Worm (Caenorhabditis elegans) whole organism, L3 larva: Measurements from ENCODE around the gene spl-2.

Experiments used
- R02D3.7 ChIP-seq: fragments of 150-350 bp; optimal IDR thresholded peaks from 2 replicates; lab custom pipeline; 2014; ENCODE audit warnings: missing biosample characterization, missing genetic modification characterization
- ZK546.5 ChIP-seq: sonication (generic microtip); optimal IDR thresholded peaks from 2 replicates; lab custom pipeline; 2017; ENCODE audit warnings: missing biosample characterization, missing genetic modification characterization
- aly-2 ChIP-seq: fragments of 150-350 bp; optimal IDR thresholded peaks from 2 replicates; lab custom pipeline; 2014; ENCODE audit warnings: missing biosample characterization, missing genetic modification characterization
- ama-1 ChIP-seq: fragments of 150-350 bp; optimal IDR thresholded peaks from 2 replicates; lab custom pipeline; 2018
- ceh-16 ChIP-seq: sonication (generic microtip); optimal IDR thresholded peaks from 2 replicates; lab custom pipeline; 2017; ENCODE audit warnings: missing biosample characterization, missing genetic modification characterization
- ceh-82 ChIP-seq: fragments of 150-350 bp; optimal IDR thresholded peaks from 2 replicates; lab custom pipeline; 2014; ENCODE audit warnings: missing biosample characterization, missing genetic modification characterization
- ceh-9 ChIP-seq: sonication (generic microtip); optimal IDR thresholded peaks from 2 replicates; lab custom pipeline; 2018; ENCODE audit warnings: missing biosample characterization, missing genetic modification characterization
- daf-12 ChIP-seq: fragments of 150-350 bp; optimal IDR thresholded peaks from 2 replicates; lab custom pipeline; 2014; ENCODE audit warnings: missing biosample characterization, missing genetic modification reagents, missing genetic modification characterization
- egl-5 ChIP-seq: fragments of 150-350 bp; optimal IDR thresholded peaks from 2 replicates; lab custom pipeline; 2017; ENCODE audit warnings: missing biosample characterization, missing genetic modification reagents, missing genetic modification characterization, inconsistent platforms
- elt-1 ChIP-seq: fragments of 150-350 bp; optimal IDR thresholded peaks from 2 replicates; lab custom pipeline; 2014; ENCODE audit warnings: missing biosample characterization, missing genetic modification characterization
- elt-2 ChIP-seq: sonication (generic microtip); optimal IDR thresholded peaks from 2 replicates; lab custom pipeline; 2016; ENCODE audit warnings: missing genetic modification reagents, mild to moderate bottlenecking, missing genetic modification characterization, missing compliant biosample characterization
- elt-3 ChIP-seq, 3 experiments: fragments of 150-350 bp in 1 of 3; sonication (generic microtip) in 2 of 3; optimal IDR thresholded peaks; 2 replicates in 2 of 3; 4 replicates in 1 of 3; lab custom pipeline; 2014 to 2017; ENCODE audit warnings: missing biosample characterization in 3 of 3, missing genetic modification characterization in 3 of 3
- eor-1 ChIP-seq, 2 experiments: fragments of 150-350 bp; optimal IDR thresholded peaks; 2 replicates each; lab custom pipeline; 2014 to 2018; ENCODE audit warnings: missing biosample characterization in 2 of 2, missing genetic modification characterization in 2 of 2
- fkh-10 ChIP-seq: sonication (generic microtip); optimal IDR thresholded peaks from 2 replicates; lab custom pipeline; 2017; ENCODE audit warnings: missing biosample characterization, missing genetic modification reagents, missing genetic modification characterization
- fkh-2 ChIP-seq: fragments of 150-350 bp; optimal IDR thresholded peaks from 2 replicates; lab custom pipeline; 2014; ENCODE audit warnings: missing biosample characterization, missing genetic modification reagents, missing genetic modification characterization
- fos-1 ChIP-seq: fragments of 150-350 bp; optimal IDR thresholded peaks from 2 replicates; lab custom pipeline; 2014; ENCODE audit warnings: missing biosample characterization, missing genetic modification characterization
- hmg-11 ChIP-seq: sonication (generic microtip); optimal IDR thresholded peaks from 2 replicates; lab custom pipeline; 2016; ENCODE audit warnings: missing genetic modification characterization, missing compliant biosample characterization
- jun-1 ChIP-seq: fragments of 150-350 bp; optimal IDR thresholded peaks from 2 replicates; lab custom pipeline; 2014; ENCODE audit warnings: missing biosample characterization, missing genetic modification reagents, missing genetic modification characterization
- lin-39 ChIP-seq: fragments of 150-350 bp; optimal IDR thresholded peaks from 2 replicates; lab custom pipeline; 2018; ENCODE audit warnings: missing biosample characterization, missing genetic modification reagents, missing genetic modification characterization
- lsy-12 ChIP-seq: sonication (generic microtip); optimal IDR thresholded peaks from 2 replicates; lab custom pipeline; 2016; ENCODE audit warnings: mild to moderate bottlenecking, missing genetic modification characterization, missing compliant biosample characterization
- mdl-1 ChIP-seq: fragments of 150-350 bp; optimal IDR thresholded peaks from 2 replicates; lab custom pipeline; 2014; ENCODE audit warnings: missing biosample characterization, missing genetic modification characterization
- nhr-11 ChIP-seq: fragments of 150-350 bp; optimal IDR thresholded peaks from 2 replicates; lab custom pipeline; 2014; ENCODE audit warnings: missing biosample characterization, missing genetic modification characterization
- nhr-12 ChIP-seq: fragments of 150-350 bp; optimal IDR thresholded peaks from 2 replicates; lab custom pipeline; 2014; ENCODE audit warnings: missing biosample characterization, missing genetic modification characterization
- nhr-23 ChIP-seq: fragments of 150-350 bp; optimal IDR thresholded peaks from 2 replicates; lab custom pipeline; 2014; ENCODE audit warnings: missing biosample characterization, missing genetic modification reagents, missing genetic modification characterization
- nhr-25 ChIP-seq: sonication (generic microtip); optimal IDR thresholded peaks from 2 replicates; lab custom pipeline; 2017; ENCODE audit warnings: missing biosample characterization, missing genetic modification characterization
- nhr-43 ChIP-seq: sonication (generic microtip); optimal IDR thresholded peaks from 2 replicates; lab custom pipeline; 2016; ENCODE audit warnings: mild to moderate bottlenecking, missing genetic modification characterization, missing compliant biosample characterization; ENCODE audit not compliant: poor library complexity, severe bottlenecking
- nhr-67 ChIP-seq: fragments of 150-350 bp; optimal IDR thresholded peaks from 2 replicates; lab custom pipeline; 2014; ENCODE audit warnings: missing biosample characterization, missing genetic modification characterization
- nhr-77 ChIP-seq: fragments of 150-350 bp; optimal IDR thresholded peaks from 2 replicates; lab custom pipeline; 2014; ENCODE audit warnings: missing biosample characterization, missing genetic modification characterization
- pha-4 ChIP-seq: fragments of 150-350 bp; optimal IDR thresholded peaks from 2 replicates; lab custom pipeline; 2014; ENCODE audit warnings: missing biosample characterization, missing genetic modification reagents, missing genetic modification characterization
- pqm-1 ChIP-seq: fragments of 150-350 bp; optimal IDR thresholded peaks from 2 replicates; lab custom pipeline; 2017; ENCODE audit warnings: missing biosample characterization, missing genetic modification characterization, inconsistent platforms
- sea-2 ChIP-seq: fragments of 150-350 bp; sonication (generic microtip); optimal IDR thresholded peaks from 4 replicates; lab custom pipeline; 2014; ENCODE audit warnings: missing biosample characterization, missing genetic modification reagents, missing genetic modification characterization
- skn-1 ChIP-seq: fragments of 150-350 bp; optimal IDR thresholded peaks from 2 replicates; lab custom pipeline; 2014; ENCODE audit warnings: missing biosample characterization, missing genetic modification characterization
- tbx-2 ChIP-seq: sonication (generic microtip); optimal IDR thresholded peaks from 2 replicates; lab custom pipeline; 2016; ENCODE audit warnings: mild to moderate bottlenecking, missing genetic modification characterization, missing compliant biosample characterization
- unc-39 ChIP-seq: sonication (generic microtip); optimal IDR thresholded peaks from 4 replicates; lab custom pipeline; 2017; ENCODE audit warnings: missing biosample characterization, missing genetic modification characterization
- unc-62 ChIP-seq: fragments of 150-350 bp; sonication (generic microtip); optimal IDR thresholded peaks from 4 replicates; lab custom pipeline; 2014; ENCODE audit warnings: missing biosample characterization, missing genetic modification reagents, missing genetic modification characterization
- zag-1 ChIP-seq: fragments of 150-350 bp; optimal IDR thresholded peaks from 2 replicates; lab custom pipeline; 2014; ENCODE audit warnings: missing biosample characterization, missing genetic modification characterization

spl-2 gene

ce11 chrV:9098280-9098973 is 48.3 kb downstream of the spl-2 start, which contains the start of gene F21C10.9:
Gene F21C10.9, minus strand, starts transcription at chrV:9098696.
- TF ChIP-seq tbx-2 (tag; lab: Kevin White, UChicago) (no peak), nhr-11 (tag; lab: Kevin White, UChicago) (no peak), elt-3 (tag; optimal IDR thresholded peaks at IDR 0.05; lab: Kevin White, UChicago) (no peak), nhr-77 (tag; lab: Kevin White, UChicago) (no peak), nhr-25 (no peak), elt-2 (tag; lab: Kevin White, UChicago) (peak; percentile 25), eor-1 (tag; optimal IDR thresholded peaks at IDR 0.05; lab: Kevin White, UChicago) (no peak), egl-5 (tag; lab: Kevin White, UChicago) (no peak), sea-2 (GFP tag; lab: Kevin White, UChicago) (no peak), R02D3.7 (no peak), nhr-23 (tag; lab: Kevin White, UChicago) (no peak), mdl-1 (no peak), aly-2 (tag; lab: Kevin White, UChicago) (no peak), ceh-9 (tag; lab: Kevin White, UChicago) (no peak), nhr-67 (tag; lab: Kevin White, UChicago) (no peak), pha-4 (tag; lab: Kevin White, UChicago) (peak; percentile 12), unc-39 (tag; lab: Kevin White, UChicago) (no peak)

DNA sequence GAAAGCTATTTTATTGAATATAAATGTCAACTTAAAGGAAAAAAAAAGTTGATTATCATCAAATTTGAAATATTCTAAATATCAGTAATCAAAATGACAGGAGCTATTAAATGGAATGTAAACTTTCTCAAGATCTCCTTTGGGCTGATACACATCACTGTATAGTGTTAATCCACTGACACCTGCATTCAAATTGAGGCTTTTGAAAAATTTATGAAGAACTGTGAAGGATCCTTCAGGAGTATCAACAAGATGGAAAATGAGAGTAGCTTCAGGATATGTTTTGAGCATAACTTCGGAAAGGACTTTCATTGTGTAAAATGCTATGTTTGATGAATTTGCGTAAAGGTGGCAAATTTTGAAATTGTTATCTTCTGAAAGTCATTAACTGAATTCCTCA is 49.5 kb downstream of the spl-2 start:
- TF ChIP-seq daf-12 (tag; lab: Kevin White, UChicago) (no peak), skn-1 (tag; lab: Kevin White, UChicago) (no peak), egl-5 (tag; lab: Kevin White, UChicago) (no peak), ceh-16 (tag; lab: Kevin White, UChicago) (no peak), ZK546.5 (tag; lab: Kevin White, UChicago) (no peak), fos-1 (tag; lab: Kevin White, UChicago) (no peak), nhr-12 (tag; lab: Kevin White, UChicago) (no peak), zag-1 (tag; lab: Kevin White, UChicago) (no peak), fkh-10 (GFP tag; lab: Kevin White, UChicago) (no peak), nhr-43 (tag; lab: Kevin White, UChicago) (no peak), aly-2 (tag; lab: Kevin White, UChicago) (no peak), nhr-25 (no peak), pha-4 (tag; lab: Kevin White, UChicago) (no peak), R02D3.7 (no peak), elt-1 (no peak)

DNA sequence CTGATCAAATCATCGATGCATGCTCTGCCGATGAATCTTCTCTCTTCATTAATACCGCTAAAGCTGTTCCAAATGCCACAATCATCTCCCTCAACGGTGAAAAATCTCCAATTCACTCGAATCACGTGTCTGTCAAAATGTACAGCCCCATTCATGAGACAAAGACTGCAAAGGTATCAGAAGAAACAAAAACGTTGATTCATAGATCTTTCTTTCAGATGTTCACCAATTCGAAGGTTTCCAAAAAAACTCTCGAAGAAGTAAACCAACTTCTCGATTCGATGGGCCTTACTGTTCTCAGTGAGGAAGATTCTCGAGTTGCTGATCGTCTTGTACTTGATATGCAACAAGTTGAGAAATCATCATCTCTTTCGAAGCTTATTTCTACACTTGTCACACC is 50.0 kb downstream of the spl-2 start:
- TF ChIP-seq skn-1 (tag; lab: Kevin White, UChicago) (no peak), zag-1 (tag; lab: Kevin White, UChicago) (no peak), ama-1 (lab: Kevin White, UChicago) (peak; percentile 55), jun-1 (tag; lab: Kevin White, UChicago) (no peak), hmg-11 (tag; lab: Kevin White, UChicago) (no peak), ceh-16 (tag; lab: Kevin White, UChicago) (no peak), unc-39 (tag; lab: Kevin White, UChicago) (no peak), unc-62 (GFP tag; lab: Kevin White, UChicago) (no peak), elt-1 (no peak), pqm-1 (no peak), fkh-2 (tag; lab: Kevin White, UChicago) (no peak), lsy-12 (tag; lab: Kevin White, UChicago) (no peak), ceh-82 (no peak), lin-39 (tag; lab: Kevin White, UChicago) (peak; percentile 20)
